Fruit fly (Drosophila melanogaster) whole organism, embryonic: Measurements from ENCODE around the gene CG31717.

Experiments used
- Abd-B ChIP-seq: fragments of 200-800 bp; sonication (Bioruptor generic); optimal IDR thresholded peaks from 2 replicates; lab custom pipeline; 2018; ENCODE audit warnings: missing biosample characterization, mild to moderate bottlenecking, missing genetic modification characterization, moderate library complexity
- BtbVII ChIP-seq: fragments of 200-800 bp; sonication (Bioruptor generic); optimal IDR thresholded peaks from 3 replicates; lab custom pipeline; 2017; ENCODE audit warnings: missing biosample characterization, mild to moderate bottlenecking, missing genetic modification characterization
- CG10565 ChIP-seq: fragments of 200-800 bp; sonication (Bioruptor generic); optimal IDR thresholded peaks from 3 replicates; lab custom pipeline; 2016; ENCODE audit warnings: missing biosample characterization, mild to moderate bottlenecking, missing genetic modification characterization
- CG11085 ChIP-seq: fragments of 200-800 bp; sonication (Bioruptor generic); IDR thresholded peaks from 2 replicates; pipeline ENCODE4 v1.3.6; 2022; ENCODE audit warnings: missing biosample characterization, missing genetic modification characterization
- CG11093 ChIP-seq: fragments of 200-800 bp; sonication (Bioruptor generic); IDR thresholded peaks from 3 replicates; pipeline ENCODE4 v1.3.6; 2022; ENCODE audit warnings: missing biosample characterization, missing genetic modification characterization
- CG11560 ChIP-seq: fragments of 200-800 bp; sonication (Bioruptor generic); IDR thresholded peaks from 3 replicates; pipeline ENCODE4 v1.3.6; 2022; ENCODE audit warnings: missing biosample characterization, missing genetic modification characterization
- CG1233 ChIP-seq: fragments of 200-800 bp; sonication (Bioruptor generic); optimal IDR thresholded peaks from 4 replicates; lab custom pipeline; 2018; ENCODE audit warnings: missing biosample characterization, mild to moderate bottlenecking, missing genetic modification characterization
- CG12942 ChIP-seq: fragments of 200-800 bp; sonication (Bioruptor generic); optimal IDR thresholded peaks from 3 replicates; lab custom pipeline; 2016; ENCODE audit warnings: missing biosample characterization, missing genetic modification characterization
- CG14710 ChIP-seq: fragments of 200-800 bp; sonication (Bioruptor generic); optimal IDR thresholded peaks from 3 replicates; lab custom pipeline; 2019; ENCODE audit warnings: missing biosample characterization, mild to moderate bottlenecking, missing genetic modification characterization, moderate library complexity
- CG15696 ChIP-seq: fragments of 200-800 bp; sonication (Bioruptor generic); optimal IDR thresholded peaks from 2 replicates; lab custom pipeline; 2019; ENCODE audit warnings: missing biosample characterization, mild to moderate bottlenecking, missing genetic modification characterization, moderate library complexity
- CG16813 ChIP-seq: fragments of 200-800 bp; sonication (Bioruptor generic); IDR thresholded peaks from 3 replicates; pipeline ENCODE4 v1.3.6; 2022; ENCODE audit warnings: missing biosample characterization, missing genetic modification characterization; ENCODE audit not compliant: partially characterized antibody
- CG17328 ChIP-seq: fragments of 200-800 bp; sonication (Bioruptor generic); IDR thresholded peaks from 2 replicates; pipeline ENCODE4 v1.3.6; 2022; ENCODE audit warnings: missing biosample characterization, missing genetic modification characterization
- CG17359 ChIP-seq: fragments of 200-800 bp; sonication (Bioruptor generic); optimal IDR thresholded peaks from 3 replicates; lab custom pipeline; 2018; ENCODE audit warnings: missing biosample characterization, mild to moderate bottlenecking, missing genetic modification characterization, moderate library complexity
- CG32772 ChIP-seq: fragments of 200-800 bp; sonication (Bioruptor generic); IDR thresholded peaks from 2 replicates; pipeline ENCODE4 v1.3.6; 2022; ENCODE audit warnings: missing biosample characterization, missing genetic modification characterization
- CG33213 ChIP-seq: fragments of 200-800 bp; sonication (Bioruptor generic); optimal IDR thresholded peaks from 3 replicates; lab custom pipeline; 2016; ENCODE audit warnings: missing biosample characterization, missing genetic modification characterization
- CG33557 ChIP-seq: fragments of 200-800 bp; sonication (Bioruptor generic); optimal IDR thresholded peaks from 2 replicates; lab custom pipeline; 2019; ENCODE audit warnings: missing biosample characterization, mild to moderate bottlenecking, missing genetic modification characterization, moderate library complexity
- CG3407 ChIP-seq: fragments of 200-800 bp; sonication (Bioruptor generic); optimal IDR thresholded peaks from 2 replicates; lab custom pipeline; 2018; ENCODE audit warnings: missing biosample characterization, mild to moderate bottlenecking, missing genetic modification characterization
- CG7987 ChIP-seq: fragments of 200-800 bp; sonication (Bioruptor generic); optimal IDR thresholded peaks from 2 replicates; lab custom pipeline; 2018; ENCODE audit warnings: missing biosample characterization, mild to moderate bottlenecking, missing genetic modification characterization, moderate library complexity
- D19A ChIP-seq: fragments of 200-800 bp; optimal IDR thresholded peaks from 3 replicates; lab custom pipeline; 2019; ENCODE audit warnings: missing biosample characterization, mild to moderate bottlenecking, missing genetic modification characterization, moderate library complexity
- Dek ChIP-seq: fragments of 200-800 bp; sonication (Bioruptor generic); optimal IDR thresholded peaks from 3 replicates; lab custom pipeline; 2019; ENCODE audit warnings: missing biosample characterization, mild to moderate bottlenecking, missing genetic modification characterization, moderate library complexity
- Doc3 ChIP-seq: fragments of 200-800 bp; sonication (Bioruptor generic); IDR thresholded peaks from 3 replicates; pipeline ENCODE4 v1.3.6; 2022; ENCODE audit warnings: missing biosample characterization, missing genetic modification characterization; ENCODE audit not compliant: partially characterized antibody
- Elba2 ChIP-seq: fragments of 200-800 bp; sonication (Bioruptor generic); optimal IDR thresholded peaks from 3 replicates; lab custom pipeline; 2016; ENCODE audit warnings: missing biosample characterization, missing genetic modification characterization
- HLH4C ChIP-seq: fragments of 200-800 bp; sonication (Bioruptor generic); IDR thresholded peaks from 3 replicates; pipeline ENCODE4 v1.3.6; 2022; ENCODE audit warnings: missing biosample characterization, missing genetic modification characterization; ENCODE audit not compliant: partially characterized antibody
- HmgD ChIP-seq: fragments of 200-800 bp; sonication (Bioruptor generic); optimal IDR thresholded peaks from 3 replicates; lab custom pipeline; 2016; ENCODE audit warnings: missing biosample characterization, missing genetic modification characterization
- HmgZ ChIP-seq: fragments of 200-800 bp; sonication (Bioruptor generic); optimal IDR thresholded peaks from 2 replicates; lab custom pipeline; 2018; ENCODE audit warnings: missing biosample characterization, mild to moderate bottlenecking, missing genetic modification characterization
- Hmr ChIP-seq: fragments of 200-800 bp; sonication (Bioruptor generic); optimal IDR thresholded peaks from 3 replicates; lab custom pipeline; 2017; ENCODE audit warnings: mild to moderate bottlenecking, missing biosample characterization, missing genetic modification reagents, missing genetic modification characterization
- Hr3 ChIP-seq: fragments of 200-800 bp; sonication (Bioruptor generic); optimal IDR thresholded peaks from 3 replicates; lab custom pipeline; 2016; ENCODE audit warnings: missing biosample characterization, missing genetic modification characterization
- Hr39 ChIP-seq: fragments of >200 bp; optimal IDR thresholded peaks from 2 replicates; lab custom pipeline; 2017
- Hr51 ChIP-seq, 2 experiments: fragments of 200-800 bp; sonication (Bioruptor generic); optimal IDR thresholded peaks; 2 replicates in 1 of 2; 3 replicates in 1 of 2; lab custom pipeline; 2016 to 2018; ENCODE audit warnings: missing biosample characterization in 2 of 2, missing genetic modification characterization in 2 of 2, mild to moderate bottlenecking in 1 of 2, moderate library complexity in 1 of 2
- Jarid2 ChIP-seq: fragments of 200-800 bp; sonication (Bioruptor generic); optimal IDR thresholded peaks from 3 replicates; lab custom pipeline; 2017; ENCODE audit warnings: mild to moderate bottlenecking, missing biosample characterization, missing genetic modification reagents, missing genetic modification characterization
- Lhr ChIP-seq: fragments of 200-800 bp; sonication (Bioruptor generic); optimal IDR thresholded peaks from 3 replicates; lab custom pipeline; 2017; ENCODE audit warnings: mild to moderate bottlenecking, missing biosample characterization, missing genetic modification reagents, missing genetic modification characterization
- Med ChIP-seq: fragments of 200-800 bp; sonication (Bioruptor generic); peaks from one replicate; lab custom pipeline; 2016; ENCODE audit warnings: missing biosample characterization, missing genetic modification characterization, mild to moderate bottlenecking, inconsistent platforms, moderate library complexity
- Mes4 ChIP-seq: fragments of 200-800 bp; sonication (Bioruptor generic); optimal IDR thresholded peaks from 2 replicates; lab custom pipeline; 2016; ENCODE audit warnings: missing biosample characterization, missing genetic modification characterization
- Mrtf ChIP-seq: fragments of 200-800 bp; sonication (Bioruptor generic); IDR thresholded peaks from 3 replicates; pipeline ENCODE4 v1.3.6; 2022; ENCODE audit warnings: missing biosample characterization, missing genetic modification characterization
- NC2α ChIP-seq: fragments of 200-800 bp; sonication (Bioruptor generic); optimal IDR thresholded peaks from 2 replicates; lab custom pipeline; 2016; ENCODE audit warnings: missing biosample characterization, missing genetic modification characterization
- NFAT ChIP-seq: fragments of 200-800 bp; sonication (Bioruptor generic); IDR thresholded peaks from 2 replicates; pipeline ENCODE4 v1.3.6; 2022; ENCODE audit warnings: missing biosample characterization, missing genetic modification characterization
- Spps ChIP-seq: fragments of 200-800 bp; sonication (Bioruptor generic); optimal IDR thresholded peaks from 2 replicates; lab custom pipeline; 2018; ENCODE audit warnings: missing biosample characterization, mild to moderate bottlenecking, missing genetic modification characterization
- Sry-β ChIP-seq: fragments of 200-800 bp; sonication (Bioruptor generic); optimal IDR thresholded peaks from 2 replicates; lab custom pipeline; 2018; ENCODE audit warnings: missing biosample characterization, mild to moderate bottlenecking, missing genetic modification characterization, moderate library complexity
- ash1 ChIP-seq: fragments of 200-800 bp; sonication (Bioruptor generic); optimal IDR thresholded peaks from 2 replicates; lab custom pipeline; 2018; ENCODE audit warnings: missing biosample characterization, mild to moderate bottlenecking, missing genetic modification characterization
- bowl ChIP-seq: fragments of 200-800 bp; sonication (Bioruptor generic); IDR thresholded peaks from 2 replicates; pipeline ENCODE4 v1.3.6; 2022; ENCODE audit warnings: missing biosample characterization, missing genetic modification characterization
- cg ChIP-seq: fragments of 200-800 bp; sonication (Bioruptor generic); optimal IDR thresholded peaks from 3 replicates; lab custom pipeline; 2019; ENCODE audit warnings: missing biosample characterization, mild to moderate bottlenecking, missing genetic modification characterization, moderate library complexity
- dpn ChIP-seq, 2 experiments: fragments of 200-800 bp; sonication (Bioruptor generic); optimal IDR thresholded peaks; 3 replicates each; lab custom pipeline; 2016; ENCODE audit warnings: missing biosample characterization in 2 of 2, missing genetic modification characterization in 2 of 2
- ems ChIP-seq: fragments of 200-800 bp; sonication (Bioruptor generic); optimal IDR thresholded peaks from 3 replicates; lab custom pipeline; 2016; ENCODE audit warnings: missing biosample characterization, missing genetic modification characterization
- gcm2 ChIP-seq: fragments of 200-800 bp; sonication (Bioruptor generic); optimal IDR thresholded peaks from 2 replicates; lab custom pipeline; 2016; ENCODE audit warnings: missing biosample characterization, missing genetic modification characterization
- ham ChIP-seq: fragments of 200-800 bp; sonication (Bioruptor generic); IDR thresholded peaks from 2 replicates; pipeline ENCODE4 v1.3.6; 2022; ENCODE audit warnings: missing biosample characterization, missing genetic modification characterization
- ind ChIP-seq: fragments of 200-800 bp; sonication (Bioruptor generic); optimal IDR thresholded peaks from 3 replicates; lab custom pipeline; 2016; ENCODE audit warnings: missing biosample characterization, missing genetic modification characterization
- kay ChIP-seq: fragments of 200-800 bp; sonication (Bioruptor generic); optimal IDR thresholded peaks from 2 replicates; lab custom pipeline; 2016; ENCODE audit warnings: missing biosample characterization, missing genetic modification characterization
- org-1 ChIP-seq: fragments of 200-800 bp; sonication (Bioruptor generic); optimal IDR thresholded peaks from 2 replicates; lab custom pipeline; 2017; ENCODE audit warnings: missing biosample characterization, missing genetic modification characterization
- pho ChIP-seq: fragments of 200-800 bp; sonication (Bioruptor generic); optimal IDR thresholded peaks from 2 replicates; lab custom pipeline; 2016; ENCODE audit warnings: missing biosample characterization, missing genetic modification characterization
- trh ChIP-seq: fragments of 200-800 bp; sonication (Bioruptor generic); optimal IDR thresholded peaks from 2 replicates; lab custom pipeline; 2016; ENCODE audit warnings: missing biosample characterization, missing genetic modification characterization
- vvl ChIP-seq: fragments of 200-800 bp; sonication (Bioruptor generic); IDR thresholded peaks from 2 replicates; pipeline ENCODE4 v1.3.6; 2022; ENCODE audit warnings: missing biosample characterization, missing genetic modification characterization
- zfh2 ChIP-seq: fragments of 200-800 bp; sonication (Bioruptor generic); optimal IDR thresholded peaks from 2 replicates; lab custom pipeline; 2016; ENCODE audit warnings: missing biosample characterization, missing genetic modification characterization

The CG31717 gene

dm6 chr2L:10299810-10300147 is 49.2 kb downstream of the CG31717 start, which contains the start of gene CYLD (continued):
- TF ChIP-seq Doc3 (GFP tag; lab: Robert Waterston, UW) (no peak), trh (no peak), Elba2 (GFP tag; lab: Kevin White, UChicago) (no peak), CG3407 (GFP tag; lab: Kevin White, UChicago) (peak; percentile 20), gcm2 (no peak), CG1233 (GFP tag; lab: Kevin White, UChicago) (peak; percentile 62), CG10565 (GFP tag; lab: Kevin White, UChicago) (no peak), Med (GFP tag; lab: Kevin White, UChicago) (peak; percentile 83), vvl (peak; percentile 87), Dek (no peak), CG32772 (GFP tag; lab: Robert Waterston, UW) (no peak), org-1 (GFP tag; lab: Kevin White, UChicago) (peak; percentile 32), CG11093 (GFP tag; lab: Robert Waterston, UW) (no peak), CG15696 (tag; lab: Kevin White, UChicago) (peak; percentile 49), CG7987 (no peak), Sry-β (GFP tag; lab: Kevin White, UChicago) (no peak), CG33213 (GFP tag; lab: Kevin White, UChicago) (no peak), NFAT (GFP tag; lab: Robert Waterston, UW) (no peak), CG11085 (GFP tag; lab: Robert Waterston, UW) (no peak), CG33557 (peak; percentile 6), HLH4C (GFP tag; lab: Robert Waterston, UW) (no peak; the same call in 1 of the 3 replicates), Abd-B (GFP tag; lab: Kevin White, UChicago) (no peak), dpn (GFP tag; optimal IDR thresholded peaks at IDR 0.05; lab: Kevin White, UChicago) (peak; percentile 24 to 73), CG11560 (tag; lab: Robert Waterston, UW) (no peak), Jarid2 (no peak), CG12942 (GFP tag; lab: Kevin White, UChicago) (peak; percentile 60), CG17328 (peak; percentile 82), Hr39 (lab: Kevin White, UChicago) (no peak), cg (no peak), kay (GFP tag; lab: Kevin White, UChicago) (peak; percentile 28), CG17359 (peak; percentile 77), pho (GFP tag; lab: Kevin White, UChicago) (peak; percentile 18), CG16813 (GFP tag; lab: Robert Waterston, UW) (no peak), BtbVII (GFP tag; lab: Kevin White, UChicago) (peak; percentile 41), Mrtf (GFP tag; lab: Robert Waterston, UW) (no peak), Lhr (GFP tag; lab: Kevin White, UChicago) (peak; percentile 23), HmgD (GFP tag; lab: Kevin White, UChicago) (no peak), ash1 (GFP tag; lab: Kevin White, UChicago) (no peak), Spps (tag; lab: Kevin White, UChicago) (peak; percentile 72), Hr3 (GFP tag; lab: Kevin White, UChicago) (peak; percentile 71), ind (GFP tag; lab: Kevin White, UChicago) (peak; percentile 58), ems (no peak), CG14710 (tag; lab: Kevin White, UChicago) (peak; percentile 75), zfh2 (GFP tag; lab: Kevin White, UChicago) (no peak), Hmr (GFP tag; lab: Kevin White, UChicago) (no peak), Hr51 (GFP tag; optimal IDR thresholded peaks at IDR 0.05; lab: Kevin White, UChicago) (peak in 1 of 2 experiments; percentile 81), Mes4 (no peak), ham (GFP tag; lab: Robert Waterston, UW) (no peak), NC2α (GFP tag; lab: Kevin White, UChicago) (no peak), D19A (tag; lab: Kevin White, UChicago) (peak; percentile 68), HmgZ (tag; lab: Kevin White, UChicago) (peak; percentile 42), bowl (GFP tag; lab: Robert Waterston, UW) (no peak; the same call in 1 of the 2 replicates)
